Fruit fly (Drosophila melanogaster): ENCODE results near the gene CG43679.

DNA sequence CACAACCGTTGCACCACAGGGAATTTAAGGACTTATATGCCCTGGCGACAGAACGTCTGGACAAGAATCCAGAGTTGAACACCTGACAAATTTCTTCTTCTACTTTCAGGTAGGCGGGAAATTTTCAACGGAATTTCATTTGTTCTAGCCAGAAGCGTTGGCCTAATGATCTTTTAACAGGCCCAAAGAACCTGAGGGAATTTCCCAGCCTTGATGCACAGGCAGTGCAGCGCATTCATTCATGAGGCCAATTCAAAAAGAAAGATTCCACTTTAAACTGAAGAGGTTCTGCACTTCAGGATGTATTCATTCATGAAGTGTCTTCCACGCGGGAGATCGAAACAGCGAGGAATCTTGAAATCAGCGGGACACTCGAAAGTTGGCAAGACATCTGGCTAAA, 11.7 kb downstream of the CG43679 start:
- TF ChIP-seq cic (GFP tag; optimal IDR thresholded peaks at IDR 0.05), result no peak
- TF ChIP-seq tj (GFP tag; optimal IDR thresholded peaks at IDR 0.05), result no peak
- no peak for TF ChIP-seq Mnt (GFP tag; optimal IDR thresholded peaks at IDR 0.05)
- no peak for TF ChIP-seq Clk (GFP tag; optimal IDR thresholded peaks at IDR 0.05)
- TF ChIP-seq CG1620 (GFP tag; optimal IDR thresholded peaks at IDR 0.05), result no peak
- no peak for TF ChIP-seq toe (GFP tag; optimal IDR thresholded peaks at IDR 0.05)
- TF ChIP-seq kay (GFP tag; ENCODE audit: borderline replicate concordance), result no peak
- TF ChIP-seq CG14711 (tag; optimal IDR thresholded peaks at IDR 0.05), result no peak
- TF ChIP-seq CG5204 (GFP tag; optimal IDR thresholded peaks at IDR 0.05), result no peak

Data from whole organism, adult.